Fruit fly (Drosophila melanogaster) whole organism, embryonic: ENCODE results near the gene Sf3b3.

Experiments used
- ATbp ChIP-seq: fragments of 200-800 bp; sonication (Bioruptor generic); optimal IDR thresholded peaks from 2 replicates; lab custom pipeline; 2017; ENCODE audit warnings: missing biosample characterization, mild to moderate bottlenecking, missing genetic modification characterization, missing genetic modification reagents
- Aef1 ChIP-seq: fragments of 200-800 bp; sonication (Bioruptor generic); IDR thresholded peaks from 3 replicates; pipeline ENCODE4 v1.3.6; 2022; ENCODE audit warnings: missing biosample characterization, missing genetic modification characterization
- CG12391 ChIP-seq: fragments of 200-800 bp; sonication (Bioruptor generic); optimal IDR thresholded peaks from 3 replicates; lab custom pipeline; 2018; ENCODE audit warnings: missing biosample characterization, mild to moderate bottlenecking, missing genetic modification characterization, moderate library complexity
- CG14441 ChIP-seq: fragments of 200-800 bp; sonication (Bioruptor generic); IDR thresholded peaks from 2 replicates; pipeline ENCODE4 v1.3.6; 2022; ENCODE audit warnings: missing biosample characterization, missing genetic modification characterization
- CG15601 ChIP-seq: fragments of 200-800 bp; sonication (Bioruptor generic); optimal IDR thresholded peaks from 3 replicates; lab custom pipeline; 2019; ENCODE audit warnings: missing biosample characterization, mild to moderate bottlenecking, missing genetic modification characterization, moderate library complexity
- CG1602 ChIP-seq: fragments of 200-800 bp; sonication (Bioruptor generic); optimal IDR thresholded peaks from 3 replicates; lab custom pipeline; 2016; ENCODE audit warnings: missing biosample characterization, missing genetic modification characterization
- CG16813 ChIP-seq: fragments of 200-800 bp; sonication (Bioruptor generic); IDR thresholded peaks from 3 replicates; pipeline ENCODE4 v1.3.6; 2022; ENCODE audit warnings: missing biosample characterization, missing genetic modification characterization; ENCODE audit not compliant: partially characterized antibody
- CG17359 ChIP-seq: fragments of 200-800 bp; sonication (Bioruptor generic); optimal IDR thresholded peaks from 3 replicates; lab custom pipeline; 2018; ENCODE audit warnings: missing biosample characterization, mild to moderate bottlenecking, missing genetic modification characterization, moderate library complexity
- CG17361 ChIP-seq: fragments of 200-800 bp; sonication (Bioruptor generic); IDR thresholded peaks from 3 replicates; pipeline ENCODE4 v1.3.6; 2022; ENCODE audit warnings: missing biosample characterization, missing genetic modification characterization
- CG2199 ChIP-seq: fragments of 200-800 bp; sonication (Bioruptor generic); IDR thresholded peaks from 3 replicates; pipeline ENCODE4 v1.3.6; 2022; ENCODE audit warnings: missing biosample characterization, missing genetic modification characterization
- CG32772 ChIP-seq: fragments of 200-800 bp; sonication (Bioruptor generic); IDR thresholded peaks from 2 replicates; pipeline ENCODE4 v1.3.6; 2022; ENCODE audit warnings: missing biosample characterization, missing genetic modification characterization
- CG3407 ChIP-seq: fragments of 200-800 bp; sonication (Bioruptor generic); optimal IDR thresholded peaks from 2 replicates; lab custom pipeline; 2018; ENCODE audit warnings: missing biosample characterization, mild to moderate bottlenecking, missing genetic modification characterization
- CG4424 ChIP-seq: fragments of 200-800 bp; sonication (Bioruptor generic); optimal IDR thresholded peaks from 3 replicates; lab custom pipeline; 2016; ENCODE audit warnings: missing biosample characterization, missing genetic modification characterization
- CG4707 ChIP-seq: fragments of 200-800 bp; sonication (Bioruptor generic); optimal IDR thresholded peaks from 2 replicates; lab custom pipeline; 2018; ENCODE audit warnings: missing biosample characterization, mild to moderate bottlenecking, missing genetic modification characterization, moderate library complexity
- CG6765 ChIP-seq: fragments of 200-800 bp; sonication (Bioruptor generic); optimal IDR thresholded peaks from 3 replicates; lab custom pipeline; 2017; ENCODE audit warnings: missing biosample characterization, mild to moderate bottlenecking, missing genetic modification characterization
- CG7271 ChIP-seq: fragments of 200-800 bp; sonication (Bioruptor generic); optimal IDR thresholded peaks from 2 replicates; lab custom pipeline; 2018; ENCODE audit warnings: missing biosample characterization, mild to moderate bottlenecking, missing genetic modification characterization, moderate library complexity
- CG8388 ChIP-seq: fragments of 200-800 bp; sonication (Bioruptor generic); optimal IDR thresholded peaks from 2 replicates; lab custom pipeline; 2019; ENCODE audit warnings: missing biosample characterization, mild to moderate bottlenecking, missing genetic modification characterization, moderate library complexity
- CHES-1-like ChIP-seq: fragments of 200-800 bp; sonication (Bioruptor generic); optimal IDR thresholded peaks from 2 replicates; lab custom pipeline; 2016; ENCODE audit warnings: missing biosample characterization, missing genetic modification characterization
- D19A ChIP-seq: fragments of 200-800 bp; optimal IDR thresholded peaks from 3 replicates; lab custom pipeline; 2019; ENCODE audit warnings: missing biosample characterization, mild to moderate bottlenecking, missing genetic modification characterization, moderate library complexity
- D19B ChIP-seq: fragments of 200-800 bp; sonication (Bioruptor generic); optimal IDR thresholded peaks from 2 replicates; lab custom pipeline; 2017; ENCODE audit warnings: missing biosample characterization, mild to moderate bottlenecking, missing genetic modification characterization
- Dad ChIP-seq: fragments of 200-800 bp; sonication (Bioruptor generic); optimal IDR thresholded peaks from 3 replicates; lab custom pipeline; 2016; ENCODE audit warnings: missing biosample characterization, missing genetic modification characterization
- Dek ChIP-seq: fragments of 200-800 bp; sonication (Bioruptor generic); optimal IDR thresholded peaks from 3 replicates; lab custom pipeline; 2019; ENCODE audit warnings: missing biosample characterization, mild to moderate bottlenecking, missing genetic modification characterization, moderate library complexity
- Dip3 ChIP-seq: fragments of 200-800 bp; sonication (Bioruptor generic); optimal IDR thresholded peaks from 3 replicates; lab custom pipeline; 2016; ENCODE audit warnings: missing biosample characterization, missing genetic modification characterization
- E2f2 ChIP-seq: fragments of 200-800 bp; sonication (Bioruptor generic); IDR thresholded peaks from 2 replicates; pipeline ENCODE4 v1.3.6; 2022; ENCODE audit warnings: missing biosample characterization, missing genetic modification characterization
- Ets65A ChIP-seq: fragments of 200-800 bp; sonication (Bioruptor generic); peaks from one replicate; lab custom pipeline; 2016; ENCODE audit warnings: missing biosample characterization, missing genetic modification characterization
- HLH4C ChIP-seq: fragments of 200-800 bp; sonication (Bioruptor generic); IDR thresholded peaks from 3 replicates; pipeline ENCODE4 v1.3.6; 2022; ENCODE audit warnings: missing biosample characterization, missing genetic modification characterization; ENCODE audit not compliant: partially characterized antibody
- HmgD ChIP-seq: fragments of 200-800 bp; sonication (Bioruptor generic); optimal IDR thresholded peaks from 3 replicates; lab custom pipeline; 2016; ENCODE audit warnings: missing biosample characterization, missing genetic modification characterization
- Hmx ChIP-seq: fragments of 200-800 bp; sonication (Bioruptor generic); optimal IDR thresholded peaks from 2 replicates; lab custom pipeline; 2016; ENCODE audit warnings: missing biosample characterization, missing genetic modification characterization
- Lhr ChIP-seq: fragments of 200-800 bp; sonication (Bioruptor generic); optimal IDR thresholded peaks from 3 replicates; lab custom pipeline; 2017; ENCODE audit warnings: mild to moderate bottlenecking, missing biosample characterization, missing genetic modification reagents, missing genetic modification characterization
- Med ChIP-seq: fragments of 200-800 bp; sonication (Bioruptor generic); peaks from one replicate; lab custom pipeline; 2016; ENCODE audit warnings: missing biosample characterization, missing genetic modification characterization, mild to moderate bottlenecking, inconsistent platforms, moderate library complexity
- Nf-YA ChIP-seq: fragments of 200-800 bp; sonication (Bioruptor generic); IDR thresholded peaks from 2 replicates; pipeline ENCODE4 v1.3.6; 2022; ENCODE audit warnings: missing biosample characterization, missing genetic modification characterization
- Oaz ChIP-seq: fragments of 200-800 bp; sonication (Bioruptor generic); IDR thresholded peaks from 2 replicates; pipeline ENCODE4 v1.3.6; 2022; ENCODE audit warnings: missing biosample characterization, missing genetic modification characterization
- PHDP ChIP-seq: fragments of 200-800 bp; sonication (Bioruptor generic); optimal IDR thresholded peaks from 3 replicates; lab custom pipeline; 2018; ENCODE audit warnings: missing biosample characterization, mild to moderate bottlenecking, missing genetic modification characterization, moderate library complexity
- Taf1 ChIP-seq: fragments of 200-800 bp; sonication (Bioruptor generic); IDR thresholded peaks from 2 replicates; pipeline ENCODE4 v1.3.6; 2022; ENCODE audit warnings: missing biosample characterization, missing genetic modification characterization
- abd-A ChIP-seq: fragments of 200-800 bp; sonication (Bioruptor generic); optimal IDR thresholded peaks from 3 replicates; lab custom pipeline; 2019; ENCODE audit warnings: missing biosample characterization, mild to moderate bottlenecking, missing genetic modification characterization, moderate library complexity
- ci ChIP-seq: fragments of 200-800 bp; sonication (Bioruptor generic); IDR thresholded peaks from 3 replicates; pipeline ENCODE4 v1.3.6; 2022; ENCODE audit warnings: missing biosample characterization, missing genetic modification characterization
- crp ChIP-seq, 2 experiments: fragments of 200-800 bp; sonication (Bioruptor generic); optimal IDR thresholded peaks; 2 replicates in 1 of 2; 3 replicates in 1 of 2; lab custom pipeline; 2017; ENCODE audit warnings: missing biosample characterization in 2 of 2, missing genetic modification characterization in 2 of 2, mild to moderate bottlenecking in 1 of 2, moderate library complexity in 1 of 2
- dmrt99B ChIP-seq: fragments of 200-800 bp; sonication (Bioruptor generic); optimal IDR thresholded peaks from 2 replicates; lab custom pipeline; 2018; ENCODE audit warnings: missing biosample characterization, mild to moderate bottlenecking, missing genetic modification characterization, moderate library complexity
- dpn ChIP-seq, 2 experiments: fragments of 200-800 bp; sonication (Bioruptor generic); optimal IDR thresholded peaks; 3 replicates each; lab custom pipeline; 2016; ENCODE audit warnings: missing biosample characterization in 2 of 2, missing genetic modification characterization in 2 of 2
- en ChIP-seq: fragments of 200-800 bp; sonication (Bioruptor generic); optimal IDR thresholded peaks from 2 replicates; lab custom pipeline; 2016; ENCODE audit warnings: missing biosample characterization, missing genetic modification characterization
- grn ChIP-seq: fragments of 200-800 bp; sonication (Bioruptor generic); optimal IDR thresholded peaks from 3 replicates; lab custom pipeline; 2017; ENCODE audit warnings: missing biosample characterization, missing genetic modification characterization
- jing ChIP-seq: fragments of 200-800 bp; sonication (Bioruptor generic); optimal IDR thresholded peaks from 2 replicates; lab custom pipeline; 2018; ENCODE audit warnings: missing biosample characterization, mild to moderate bottlenecking, missing genetic modification characterization
- kni ChIP-seq: fragments of 200-800 bp; sonication (Bioruptor generic); optimal IDR thresholded peaks from 3 replicates; lab custom pipeline; 2017; ENCODE audit warnings: mild to moderate bottlenecking, missing biosample characterization, missing genetic modification reagents, missing genetic modification characterization
- maf-S ChIP-seq: fragments of 200-800 bp; sonication (Bioruptor generic); optimal IDR thresholded peaks from 2 replicates; lab custom pipeline; 2016; ENCODE audit warnings: missing biosample characterization, missing genetic modification characterization
- nerfin-2 ChIP-seq: fragments of 200-800 bp; sonication (Bioruptor generic); IDR thresholded peaks from 2 replicates; pipeline ENCODE4 v1.3.6; 2022; ENCODE audit warnings: missing biosample characterization, missing genetic modification characterization; ENCODE audit not compliant: partially characterized antibody
- run ChIP-seq: fragments of 200-800 bp; sonication (Bioruptor generic); optimal IDR thresholded peaks from 3 replicates; lab custom pipeline; 2018; ENCODE audit warnings: missing biosample characterization, mild to moderate bottlenecking, missing genetic modification characterization
- sd ChIP-seq: fragments of 200-800 bp; sonication (Bioruptor generic); optimal IDR thresholded peaks from 3 replicates; lab custom pipeline; 2018; ENCODE audit warnings: missing biosample characterization, mild to moderate bottlenecking, missing genetic modification characterization, moderate library complexity
- sim ChIP-seq: fragments of 200-800 bp; sonication (Bioruptor generic); IDR thresholded peaks from 2 replicates; pipeline ENCODE4 v1.3.6; 2022; ENCODE audit warnings: missing biosample characterization, missing genetic modification characterization
- tio ChIP-seq: fragments of 200-800 bp; sonication (Bioruptor generic); optimal IDR thresholded peaks from 2 replicates; lab custom pipeline; 2017; ENCODE audit warnings: missing biosample characterization, missing genetic modification characterization, inconsistent platforms
- twi ChIP-seq: fragments of 200-800 bp; optimal IDR thresholded peaks from 2 replicates; lab custom pipeline; 2019; ENCODE audit warnings: missing biosample characterization, mild to moderate bottlenecking, missing genetic modification characterization, moderate library complexity

Gene Sf3b3

dm6 chr3L:818438-819138 lies 14.6 kb downstream of the Sf3b3 start (continued):
- no peak for TF ChIP-seq twi (tag; lab: Kevin White, UChicago)
- no peak for TF ChIP-seq jing (GFP tag; lab: Kevin White, UChicago)
- TF ChIP-seq Nf-YA (GFP tag; lab: Robert Waterston, UW), result peak; percentile 41; the same call in 1 of the 2 replicates
- TF ChIP-seq nerfin-2 (GFP tag; lab: Robert Waterston, UW), result no peak
- TF ChIP-seq run (tag; lab: Kevin White, UChicago), result no peak
- TF ChIP-seq ATbp (GFP tag; lab: Kevin White, UChicago), result peak; percentile 6
- TF ChIP-seq CG4424 (GFP tag; lab: Kevin White, UChicago), result no peak
- no peak for TF ChIP-seq CG2199 (GFP tag; lab: Robert Waterston, UW)
- TF ChIP-seq ci, result peak; percentile 50; the same call in 1 of the 3 replicates
- TF ChIP-seq CG15601 (tag; lab: Kevin White, UChicago), result no peak
- TF ChIP-seq CG32772 (GFP tag; lab: Robert Waterston, UW), result no peak
- TF ChIP-seq kni, result peak; percentile 65
- TF ChIP-seq grn (GFP tag; lab: Kevin White, UChicago), result no peak
- TF ChIP-seq CG14441 (GFP tag; lab: Robert Waterston, UW), result no peak
- TF ChIP-seq sim (GFP tag; lab: Robert Waterston, UW), result no peak
- no peak for TF ChIP-seq Aef1 (GFP tag; lab: Robert Waterston, UW)
- no peak for TF ChIP-seq Ets65A (GFP tag; lab: Kevin White, UChicago)
- TF ChIP-seq maf-S (GFP tag; lab: Kevin White, UChicago), result no peak
- no peak for TF ChIP-seq en (GFP tag; lab: Kevin White, UChicago)
- no peak for TF ChIP-seq PHDP (tag; lab: Kevin White, UChicago)
- no peak for TF ChIP-seq CG6765 (GFP tag; lab: Kevin White, UChicago)
- TF ChIP-seq crp (GFP tag; optimal IDR thresholded peaks at IDR 0.05; lab: Kevin White, UChicago), result no peak
- no peak for TF ChIP-seq HLH4C (GFP tag; lab: Robert Waterston, UW)
- TF ChIP-seq CG16813 (GFP tag; lab: Robert Waterston, UW), result no peak
- TF ChIP-seq CG7271 (tag; lab: Kevin White, UChicago), result no peak
- TF ChIP-seq Lhr (GFP tag; lab: Kevin White, UChicago), result no peak
- no peak for TF ChIP-seq HmgD (GFP tag; lab: Kevin White, UChicago)
- no peak for TF ChIP-seq Oaz (GFP tag; lab: Robert Waterston, UW)
- TF ChIP-seq dmrt99B (tag; lab: Kevin White, UChicago), result peak; percentile 61
- peak in 1 of 2 experiments; percentile 1 for TF ChIP-seq dpn (GFP tag; optimal IDR thresholded peaks at IDR 0.05; lab: Kevin White, UChicago)
- no peak for TF ChIP-seq sd
- TF ChIP-seq Dip3 (GFP tag; lab: Kevin White, UChicago), result no peak
- no peak for TF ChIP-seq Dad (GFP tag; lab: Kevin White, UChicago)
- TF ChIP-seq CG17359, result peak; percentile 34
- peak; percentile 21 for TF ChIP-seq Med (GFP tag; lab: Kevin White, UChicago)
- TF ChIP-seq CG12391 (tag; lab: Kevin White, UChicago), result no peak
- TF ChIP-seq Taf1 (GFP tag; lab: Robert Waterston, UW), result no peak
- TF ChIP-seq Hmx (GFP tag; lab: Kevin White, UChicago), result no peak
- TF ChIP-seq Dek (tag; lab: Kevin White, UChicago), result no peak
- no peak for TF ChIP-seq CHES-1-like (GFP tag; lab: Kevin White, UChicago)
- no peak for TF ChIP-seq abd-A (tag; lab: Kevin White, UChicago)
- no peak for TF ChIP-seq E2f2
- peak; percentile 59 for TF ChIP-seq CG8388
- TF ChIP-seq CG1602 (GFP tag; lab: Kevin White, UChicago), result peak; percentile 1
- no peak for TF ChIP-seq D19B (GFP tag; lab: Kevin White, UChicago)
- TF ChIP-seq tio (GFP tag; lab: Kevin White, UChicago), result no peak
- TF ChIP-seq CG17361 (GFP tag; lab: Robert Waterston, UW), result peak; percentile 40; the same call in 2 of the 3 replicates
- TF ChIP-seq CG3407, result no peak
- TF ChIP-seq D19A (tag; lab: Kevin White, UChicago), result peak; percentile 18
- TF ChIP-seq CG4707 (GFP tag; lab: Kevin White, UChicago), result no peak
